Fruit fly (Drosophila melanogaster) whole organism, prepupa: ENCODE results near the gene snRNP-U1-70K.

Experiments
- CG10669 ChIP-seq: fragments of 200-800 bp; sonication (Bioruptor generic); optimal IDR thresholded peaks from 3 replicates; lab custom pipeline; 2018; ENCODE audit warnings: missing biosample characterization, mild to moderate bottlenecking, missing genetic modification characterization, moderate library complexity
- CG11294 ChIP-seq: fragments of 200-800 bp; sonication (Bioruptor generic); IDR thresholded peaks from 2 replicates; pipeline ENCODE4 v1.3.6; 2022; ENCODE audit warnings: missing biosample characterization, missing genetic modification characterization
- CG15336 ChIP-seq: fragments of 200-800 bp; sonication (Bioruptor generic); IDR thresholded peaks from 2 replicates; pipeline ENCODE4 v1.3.6; 2022; ENCODE audit warnings: missing biosample characterization, missing genetic modification characterization
- CG16779 ChIP-seq: fragments of 200-800 bp; sonication (Bioruptor generic); optimal IDR thresholded peaks from 3 replicates; lab custom pipeline; 2017; ENCODE audit warnings: missing biosample characterization, mild to moderate bottlenecking, missing genetic modification characterization
- CG32006 ChIP-seq: fragments of 200-800 bp; sonication (Bioruptor generic); optimal IDR thresholded peaks from 3 replicates; lab custom pipeline; 2017; ENCODE audit warnings: missing biosample characterization, mild to moderate bottlenecking, missing genetic modification characterization
- CG34406 ChIP-seq: fragments of 200-800 bp; sonication (Bioruptor generic); optimal IDR thresholded peaks from 3 replicates; lab custom pipeline; 2016; ENCODE audit warnings: missing biosample characterization, missing genetic modification characterization
- CG3919 ChIP-seq: fragments of 200-800 bp; sonication (Bioruptor generic); optimal IDR thresholded peaks from 3 replicates; lab custom pipeline; 2016; ENCODE audit warnings: missing biosample characterization, missing genetic modification characterization
- CG6163 ChIP-seq: fragments of 200-800 bp; sonication (Bioruptor generic); IDR thresholded peaks from 3 replicates; pipeline ENCODE4 v1.3.6; 2022; ENCODE audit warnings: missing biosample characterization, missing genetic modification characterization
- CG6276 ChIP-seq: fragments of 200-800 bp; sonication (Bioruptor generic); optimal IDR thresholded peaks from 2 replicates; lab custom pipeline; 2017; ENCODE audit warnings: missing biosample characterization, mild to moderate bottlenecking, missing genetic modification characterization
- CG6792 ChIP-seq: fragments of 200-800 bp; sonication (Bioruptor generic); optimal IDR thresholded peaks from 3 replicates; lab custom pipeline; 2016; ENCODE audit warnings: missing biosample characterization, missing genetic modification characterization
- CG6808 ChIP-seq: fragments of 200-800 bp; sonication (Bioruptor generic); optimal IDR thresholded peaks from 3 replicates; lab custom pipeline; 2017; ENCODE audit warnings: missing biosample characterization, missing genetic modification characterization, mild to moderate bottlenecking, moderate library complexity, missing genetic modification reagents
- CG6854 ChIP-seq: fragments of 200-800 bp; sonication (Bioruptor generic); optimal IDR thresholded peaks from 2 replicates; lab custom pipeline; 2017; ENCODE audit warnings: missing biosample characterization, mild to moderate bottlenecking, missing genetic modification characterization
- CG7368 ChIP-seq: fragments of 200-800 bp; sonication (Bioruptor generic); optimal IDR thresholded peaks from 3 replicates; lab custom pipeline; 2016; ENCODE audit warnings: missing biosample characterization, missing genetic modification characterization
- CG9139 ChIP-seq: fragments of 200-800 bp; sonication (Bioruptor generic); optimal IDR thresholded peaks from 3 replicates; lab custom pipeline; 2017; ENCODE audit warnings: missing biosample characterization, mild to moderate bottlenecking, missing genetic modification characterization
- Eip75B ChIP-seq: fragments of 200-800 bp; sonication (Bioruptor generic); optimal IDR thresholded peaks from 3 replicates; lab custom pipeline; 2016; ENCODE audit warnings: missing biosample characterization, missing genetic modification characterization
- Eip78C ChIP-seq: fragments of 200-800 bp; sonication (Bioruptor generic); peaks from one replicate; lab custom pipeline; 2016; ENCODE audit warnings: missing biosample characterization, missing genetic modification characterization
- Gug ChIP-seq: fragments of 200-800 bp; sonication (Bioruptor generic); IDR thresholded peaks from 2 replicates; pipeline ENCODE4 v1.3.6; 2022; ENCODE audit warnings: missing biosample characterization, missing genetic modification characterization
- Hr39 ChIP-seq: fragments of 200-800 bp; sonication (Bioruptor generic); optimal IDR thresholded peaks from 2 replicates; lab custom pipeline; 2016; ENCODE audit warnings: missing biosample characterization, missing genetic modification characterization
- Lpt ChIP-seq: fragments of 200-800 bp; sonication (Bioruptor generic); optimal IDR thresholded peaks from 3 replicates; lab custom pipeline; 2016; ENCODE audit warnings: missing biosample characterization, missing genetic modification characterization
- Met ChIP-seq: fragments of 200-800 bp; sonication (Bioruptor generic); optimal IDR thresholded peaks from 3 replicates; lab custom pipeline; 2016; ENCODE audit warnings: missing biosample characterization, missing genetic modification characterization
- Smox ChIP-seq: fragments of 200-800 bp; sonication (Bioruptor generic); optimal IDR thresholded peaks from 3 replicates; lab custom pipeline; 2016; ENCODE audit warnings: missing biosample characterization, missing genetic modification characterization
- Sox102F ChIP-seq: fragments of 200-800 bp; sonication (Bioruptor generic); optimal IDR thresholded peaks from 2 replicates; lab custom pipeline; 2016; ENCODE audit warnings: missing biosample characterization, mild to moderate bottlenecking, missing genetic modification characterization
- Sox14 ChIP-seq: fragments of 200-800 bp; sonication (Bioruptor generic); optimal IDR thresholded peaks from 3 replicates; lab custom pipeline; 2016; ENCODE audit warnings: missing biosample characterization, missing genetic modification characterization
- acj6 ChIP-seq: fragments of 200-800 bp; sonication (Bioruptor generic); optimal IDR thresholded peaks from 3 replicates; lab custom pipeline; 2016; ENCODE audit warnings: missing biosample characterization, missing genetic modification characterization
- dsx ChIP-seq: fragments of 200-800 bp; optimal IDR thresholded peaks from 3 replicates; lab custom pipeline; 2019; ENCODE audit warnings: missing biosample characterization, mild to moderate bottlenecking, missing genetic modification characterization, moderate library complexity; ENCODE audit not compliant: poor library complexity, severe bottlenecking
- eg ChIP-seq: fragments of 200-800 bp; sonication (Bioruptor generic); IDR thresholded peaks from 3 replicates; pipeline ENCODE4 v1.3.6; 2022; ENCODE audit warnings: missing biosample characterization, missing genetic modification characterization
- esn ChIP-seq: fragments of 200-800 bp; sonication (Bioruptor generic); optimal IDR thresholded peaks from 2 replicates; lab custom pipeline; 2016; ENCODE audit warnings: missing biosample characterization, mild to moderate bottlenecking, missing genetic modification characterization, moderate library complexity
- fd59A ChIP-seq: fragments of 200-800 bp; sonication (Bioruptor generic); optimal IDR thresholded peaks from 2 replicates; lab custom pipeline; 2017; ENCODE audit warnings: missing biosample characterization, mild to moderate bottlenecking, missing genetic modification characterization, missing genetic modification reagents
- fd85E ChIP-seq: fragments of 200-800 bp; sonication (Bioruptor generic); optimal IDR thresholded peaks from 3 replicates; lab custom pipeline; 2016; ENCODE audit warnings: missing biosample characterization, missing genetic modification characterization
- fkh ChIP-seq: fragments of 200-800 bp; sonication (Bioruptor generic); optimal IDR thresholded peaks from 3 replicates; lab custom pipeline; 2017; ENCODE audit warnings: missing biosample characterization, mild to moderate bottlenecking, missing genetic modification characterization, moderate library complexity
- lz ChIP-seq: fragments of 200-800 bp; sonication (Bioruptor generic); optimal IDR thresholded peaks from 3 replicates; lab custom pipeline; 2016; ENCODE audit warnings: missing biosample characterization, missing genetic modification characterization
- salr ChIP-seq, 2 experiments: fragments of 200-800 bp; sonication (Bioruptor generic); optimal IDR thresholded peaks; 3 replicates each; lab custom pipeline; 2016 to 2018; ENCODE audit warnings: missing biosample characterization in 2 of 2, missing genetic modification characterization in 2 of 2, mild to moderate bottlenecking in 1 of 2
- spab ChIP-seq: fragments of 200-800 bp; sonication (Bioruptor generic); optimal IDR thresholded peaks from 2 replicates; lab custom pipeline; 2017; ENCODE audit warnings: missing biosample characterization, mild to moderate bottlenecking, missing genetic modification characterization, missing genetic modification reagents
- ss ChIP-seq, 2 experiments: fragments of 200-800 bp; sonication (Bioruptor generic); optimal IDR thresholded peaks; 2 replicates in 1 of 2; 3 replicates in 1 of 2; lab custom pipeline; 2017 to 2018; ENCODE audit warnings: mild to moderate bottlenecking in 2 of 2, missing biosample characterization in 2 of 2, missing genetic modification characterization in 2 of 2, moderate library complexity in 1 of 2
- svp ChIP-seq: fragments of 200-800 bp; sonication (Bioruptor generic); peaks from one replicate; lab custom pipeline; 2016; ENCODE audit warnings: missing biosample characterization, missing genetic modification characterization
- topi ChIP-seq: fragments of 200-800 bp; sonication (Bioruptor generic); optimal IDR thresholded peaks from 3 replicates; lab custom pipeline; 2016; ENCODE audit warnings: missing biosample characterization, missing genetic modification characterization

Gene snRNP-U1-70K

dm6 chr2L:6922091-6922753 is 49.3 kb downstream of the snRNP-U1-70K start (continued):
- TF ChIP-seq CG6808 (GFP tag; lab: Kevin White, UChicago) = peak; percentile 68
- TF ChIP-seq CG16779 (tag; lab: Kevin White, UChicago) = no peak
- peak; percentile 78 for TF ChIP-seq lz (GFP tag; lab: Kevin White, UChicago)
- TF ChIP-seq dsx (GFP tag; lab: Kevin White, UChicago) = peak; percentile 78
- peak; percentile 92 for TF ChIP-seq CG15336 (GFP tag; lab: Robert Waterston, UW)
- no peak for TF ChIP-seq svp
- TF ChIP-seq Gug (GFP tag; lab: Robert Waterston, UW) = peak; percentile 78
- no peak for TF ChIP-seq Sox102F (GFP tag; lab: Kevin White, UChicago)
- TF ChIP-seq CG7368 = peak; percentile 71
- TF ChIP-seq fd59A (GFP tag; lab: Kevin White, UChicago) = no peak
- peak; percentile 77 for TF ChIP-seq Hr39 (GFP tag; lab: Kevin White, UChicago)
- TF ChIP-seq topi (GFP tag; lab: Kevin White, UChicago) = peak; percentile 81
- TF ChIP-seq spab (GFP tag; lab: Kevin White, UChicago) = no peak
- TF ChIP-seq Lpt (GFP tag; lab: Kevin White, UChicago) = peak; percentile 70
- TF ChIP-seq CG32006 (GFP tag; lab: Kevin White, UChicago) = no peak
- TF ChIP-seq CG3919 (GFP tag; lab: Kevin White, UChicago) = no peak
- TF ChIP-seq CG10669 (GFP tag; lab: Kevin White, UChicago) = peak; percentile 80
- TF ChIP-seq esn (GFP tag; lab: Kevin White, UChicago) = peak; percentile 83

- no peak for TF ChIP-seq eg
- TF ChIP-seq ss (GFP tag; optimal IDR thresholded peaks at IDR 0.05; lab: Kevin White, UChicago) = peak in 1 of 2 experiments; percentile 45
- TF ChIP-seq CG6276 (GFP tag; lab: Kevin White, UChicago) = peak; percentile 21
- TF ChIP-seq Met (GFP tag; lab: Kevin White, UChicago) = peak; percentile 41
- peak; percentile 4 for TF ChIP-seq CG9139 (GFP tag; lab: Kevin White, UChicago)
- no peak for TF ChIP-seq CG10669 (GFP tag; lab: Kevin White, UChicago)
- TF ChIP-seq salr (GFP tag; optimal IDR thresholded peaks at IDR 0.05; lab: Kevin White, UChicago) = peak in 1 of 2 experiments; percentile 13
- TF ChIP-seq lz (GFP tag; lab: Kevin White, UChicago) = peak; percentile 22
- peak; percentile 26 for TF ChIP-seq esn (GFP tag; lab: Kevin White, UChicago)
- TF ChIP-seq svp = peak; percentile 47
- TF ChIP-seq Eip75B = peak; percentile 26
- peak; percentile 34 for TF ChIP-seq Sox14 (GFP tag; lab: Kevin White, UChicago)
- TF ChIP-seq Eip78C (GFP tag; lab: Kevin White, UChicago) = peak; percentile 69
- peak; percentile 28 for TF ChIP-seq fkh (GFP tag; lab: Kevin White, UChicago)
- no peak for TF ChIP-seq CG3919 (GFP tag; lab: Kevin White, UChicago)
- TF ChIP-seq topi (GFP tag; lab: Kevin White, UChicago) = peak; percentile 5
- TF ChIP-seq CG11294 (GFP tag; lab: Robert Waterston, UW) = no peak
- peak; percentile 10 for TF ChIP-seq CG6808 (GFP tag; lab: Kevin White, UChicago)
- TF ChIP-seq CG6163 (GFP tag; lab: Robert Waterston, UW) = peak; percentile 22; the same call in 1 of the 3 replicates
These were observed 50.0 kb downstream of the snRNP-U1-70K start for dm6 chr2L:6921360-6922090.

- peak; percentile 5 for TF ChIP-seq CG6854 (GFP tag; lab: Kevin White, UChicago)
- no peak for TF ChIP-seq Smox (GFP tag; lab: Kevin White, UChicago)
- TF ChIP-seq acj6 = no peak
- TF ChIP-seq CG16779 (tag; lab: Kevin White, UChicago) = peak; percentile 22
- no peak for TF ChIP-seq CG11294 (GFP tag; lab: Robert Waterston, UW)
- no peak for TF ChIP-seq Gug (GFP tag; lab: Robert Waterston, UW)
- TF ChIP-seq fd85E (GFP tag; lab: Kevin White, UChicago) = no peak
- TF ChIP-seq svp = no peak
- peak; percentile 31 for TF ChIP-seq Eip78C (GFP tag; lab: Kevin White, UChicago)
- TF ChIP-seq CG9139 (GFP tag; lab: Kevin White, UChicago) = no peak
- no peak for TF ChIP-seq CG6792 (GFP tag; lab: Kevin White, UChicago)
- peak; percentile 14 for TF ChIP-seq CG34406
- TF ChIP-seq, all 60 proteins: peak for 4
These were observed 50.7 kb downstream of the snRNP-U1-70K start, which contains the start of gene Hrb27C for dm6 chr2L:6920661-6921359. Hrb27C (plus strand) TSS chr2L:6920704.
